Fruit fly (Drosophila melanogaster) whole organism, larva: ENCODE measurements around the gene S-Lap3.

ENCODE experiments used
- noc ChIP-seq: fragments of 200-800 bp; sonication (Bioruptor generic); optimal IDR thresholded peaks from 3 replicates; lab custom pipeline; 2019; ENCODE audit warnings: missing biosample characterization, mild to moderate bottlenecking, missing genetic modification characterization, moderate library complexity

S-Lap3 gene

dm6 chr3L:10464887-10465286 is at the start of gene S-Lap3:
TSS of gene S-Lap3 (plus strand) at chr3L:10465187.
- no peak for TF ChIP-seq noc (tag; lab: Kevin White, UChicago)

DNA sequence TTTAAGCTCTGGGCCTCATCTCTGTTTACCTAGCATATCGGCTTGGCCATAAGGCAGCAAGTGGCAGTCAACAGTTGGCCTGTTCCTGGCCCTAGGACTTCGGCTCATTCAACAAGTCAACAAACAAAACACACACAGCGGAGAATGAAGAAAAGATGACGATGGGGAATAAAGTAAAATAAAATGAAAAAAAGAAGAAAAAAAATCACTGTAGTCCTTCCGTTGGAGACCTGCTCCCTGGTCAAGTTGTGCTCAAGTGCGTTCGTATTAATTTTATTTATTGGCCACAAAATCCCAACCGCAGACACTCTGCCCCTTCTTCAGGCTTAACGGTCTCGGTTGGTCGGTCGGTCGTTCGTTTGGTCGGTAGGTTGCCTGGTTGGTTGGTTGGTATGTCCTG is 46.6 kb upstream of the S-Lap3 start:
- no peak for TF ChIP-seq noc (tag; lab: Kevin White, UChicago)

DNA sequence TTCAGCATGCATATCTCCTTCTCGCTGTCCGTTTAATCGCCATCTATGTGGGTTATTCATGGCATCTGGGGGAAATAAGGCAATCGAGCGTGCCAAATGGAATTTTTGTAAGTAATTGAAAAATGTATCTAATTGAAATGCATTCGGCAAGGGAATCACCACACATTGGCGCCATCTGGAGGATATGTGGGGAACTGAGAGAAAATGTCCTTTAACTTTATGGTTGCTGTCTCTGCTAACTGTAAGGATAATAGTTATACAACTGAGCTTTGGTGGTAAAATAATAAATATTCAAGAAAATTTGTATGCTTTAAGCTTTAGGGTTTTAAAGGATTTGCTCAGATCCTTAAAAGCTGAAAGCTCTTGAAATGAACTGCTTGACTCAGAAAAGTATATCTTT is 37.7 kb upstream of the S-Lap3 start:
- no peak for TF ChIP-seq noc (tag; lab: Kevin White, UChicago)

DNA sequence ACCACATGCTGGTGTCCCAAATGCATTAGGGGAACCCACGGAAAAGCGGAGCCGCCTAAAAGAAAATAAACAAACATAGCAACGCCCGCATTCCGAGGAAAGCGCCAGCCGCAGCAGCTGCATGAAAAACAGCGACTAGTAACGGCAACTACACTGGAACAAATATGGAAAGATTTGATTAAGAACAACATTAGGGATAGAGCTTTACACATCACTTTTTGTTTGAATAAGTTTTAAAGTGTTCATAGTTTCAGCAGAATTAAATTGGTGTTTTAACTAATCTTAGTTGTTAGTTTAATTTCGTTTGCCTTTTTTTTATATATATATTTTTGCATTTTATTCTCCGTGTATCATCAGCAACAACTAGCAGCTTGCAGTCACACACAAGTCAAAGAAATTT is 37.0 kb upstream of the S-Lap3 start:
- no peak for TF ChIP-seq noc (tag; lab: Kevin White, UChicago)

DNA sequence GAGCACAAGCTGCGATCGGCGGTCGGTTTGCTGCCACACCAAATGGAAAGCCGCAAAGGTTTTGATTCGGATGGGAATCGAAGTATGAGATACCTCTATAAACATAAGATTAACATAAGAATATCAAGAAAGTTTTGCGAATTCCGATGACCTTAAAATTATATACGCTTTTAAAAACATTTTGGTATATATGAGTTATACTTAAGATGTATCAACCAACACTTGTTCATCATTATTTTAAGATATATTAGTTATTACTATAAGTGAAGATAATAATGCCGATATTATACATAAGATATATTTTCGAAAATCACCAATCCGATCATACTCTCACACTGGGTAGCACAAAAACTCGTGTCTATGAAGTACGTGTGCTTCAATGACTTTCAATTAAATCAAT is 36.2 kb upstream of the S-Lap3 start:
- TF ChIP-seq noc (tag; lab: Kevin White, UChicago) = no peak

DNA sequence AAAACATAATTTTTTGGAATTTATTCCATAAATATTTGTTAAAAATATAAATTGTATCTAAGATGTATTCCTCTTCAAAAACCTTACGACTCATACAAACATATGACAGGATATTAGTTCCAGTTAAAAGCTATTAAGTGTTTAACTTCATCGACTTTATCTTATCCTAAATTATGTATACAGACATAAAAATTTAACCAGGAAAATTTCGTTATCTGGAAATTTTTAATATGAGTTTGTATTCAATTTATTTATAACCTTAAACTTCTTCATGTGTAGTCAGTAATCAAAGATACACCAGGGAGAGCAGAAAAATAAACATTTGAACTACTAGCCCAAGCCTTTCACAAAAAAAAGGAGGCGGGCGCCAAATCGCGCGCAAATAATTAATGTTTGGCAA is 35.5 kb upstream of the S-Lap3 start:
- no peak for TF ChIP-seq noc (tag; lab: Kevin White, UChicago)

DNA sequence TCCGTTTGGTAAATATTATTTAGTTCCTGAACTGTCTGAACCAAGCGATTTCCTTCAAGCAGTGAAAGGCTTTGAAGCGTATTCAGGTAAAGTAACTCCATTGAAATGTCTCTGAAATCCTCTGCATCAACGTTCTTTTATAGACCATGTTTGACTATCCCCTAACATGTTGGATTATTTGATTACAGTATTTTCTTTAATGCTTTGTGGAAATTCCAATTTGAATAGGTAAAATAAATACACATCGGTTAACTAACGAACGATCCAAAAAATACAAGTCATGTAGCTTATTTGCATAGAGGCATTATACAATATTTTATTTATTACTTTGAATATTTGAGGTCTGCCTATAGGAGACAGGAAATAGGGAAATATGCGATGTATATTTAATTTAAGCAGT is 33.1 kb upstream of the S-Lap3 start, which contains the start of gene Ir67b:
Ir67b (minus strand) TSS at position 101 of the 400 bp plus-strand sequence.
- TF ChIP-seq noc (tag; lab: Kevin White, UChicago) = no peak

- no peak for TF ChIP-seq noc (tag; lab: Kevin White, UChicago)
These were observed 31.0 kb upstream of the S-Lap3 start, which contains the start of gene Ir67c for dm6 chr3L:10434005-10434404. TSS of gene Ir67c (minus strand) at chr3L:10434105.

DNA sequence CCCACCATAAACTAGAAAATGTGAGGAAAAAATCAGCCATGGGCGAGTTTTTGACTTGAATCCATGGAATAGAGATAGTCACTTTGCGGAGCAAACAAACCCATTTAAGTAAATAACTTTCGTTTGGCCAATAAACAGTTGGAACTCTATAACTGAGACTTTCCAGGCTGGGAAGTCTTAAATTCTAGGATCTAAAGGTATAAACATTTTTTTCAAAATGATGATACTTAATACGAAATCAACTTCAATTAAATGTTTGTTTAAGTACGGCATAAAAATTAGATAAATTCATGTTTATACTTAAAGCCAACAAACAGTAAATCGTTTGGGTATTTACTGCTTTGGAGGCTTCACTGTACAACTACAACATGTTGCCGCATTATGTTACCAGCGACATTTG is 25.1 kb upstream of the S-Lap3 start:
- TF ChIP-seq noc (tag; lab: Kevin White, UChicago) = no peak

dm6 chr3L:10440488-10440887 is 24.5 kb upstream of the S-Lap3 start:
- no peak for TF ChIP-seq noc (tag; lab: Kevin White, UChicago)

- TF ChIP-seq noc (tag; lab: Kevin White, UChicago) = no peak
These were observed 22.5 kb upstream of the S-Lap3 start for dm6 chr3L:10442486-10442885.

DNA sequence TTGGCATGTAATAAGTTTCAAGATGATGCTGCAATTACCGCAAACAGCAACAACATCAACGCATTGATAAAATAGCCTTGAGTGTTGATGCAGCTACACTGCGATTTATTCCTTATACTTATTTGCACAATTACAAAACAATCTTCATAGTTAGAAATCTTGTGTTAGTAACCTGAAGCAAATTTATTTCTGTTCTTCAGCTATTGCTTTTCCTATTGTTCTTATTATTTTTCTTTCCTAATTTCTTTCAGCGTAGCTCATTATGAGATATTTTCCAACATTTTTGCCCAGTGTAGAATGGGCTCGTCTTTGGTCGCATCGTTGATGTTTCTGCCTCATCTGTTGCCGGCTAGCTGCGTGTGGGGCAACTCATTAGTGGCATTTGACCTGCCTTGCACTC is 21.0 kb upstream of the S-Lap3 start:
- TF ChIP-seq noc (tag; lab: Kevin White, UChicago) = no peak

DNA sequence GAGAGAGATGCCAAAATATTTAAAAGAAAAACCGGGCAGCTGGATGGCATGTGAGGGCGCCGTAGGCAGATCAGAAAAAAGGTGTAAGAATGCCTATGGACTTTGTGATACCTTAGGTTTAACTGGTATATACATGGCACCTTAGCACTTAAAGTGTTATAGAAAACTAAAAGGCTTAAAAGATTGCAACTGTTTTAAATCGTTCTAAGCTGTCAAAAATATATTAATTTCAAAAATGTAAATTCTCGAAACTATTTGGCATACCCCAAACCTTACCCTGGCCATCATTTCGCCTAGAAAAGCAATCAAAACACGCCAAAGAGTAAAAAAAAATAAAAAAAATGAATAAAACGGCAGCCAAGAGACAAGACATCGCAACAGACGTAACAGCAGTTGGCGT is 18.0 kb upstream of the S-Lap3 start:
- TF ChIP-seq noc (tag; lab: Kevin White, UChicago) = no peak

DNA sequence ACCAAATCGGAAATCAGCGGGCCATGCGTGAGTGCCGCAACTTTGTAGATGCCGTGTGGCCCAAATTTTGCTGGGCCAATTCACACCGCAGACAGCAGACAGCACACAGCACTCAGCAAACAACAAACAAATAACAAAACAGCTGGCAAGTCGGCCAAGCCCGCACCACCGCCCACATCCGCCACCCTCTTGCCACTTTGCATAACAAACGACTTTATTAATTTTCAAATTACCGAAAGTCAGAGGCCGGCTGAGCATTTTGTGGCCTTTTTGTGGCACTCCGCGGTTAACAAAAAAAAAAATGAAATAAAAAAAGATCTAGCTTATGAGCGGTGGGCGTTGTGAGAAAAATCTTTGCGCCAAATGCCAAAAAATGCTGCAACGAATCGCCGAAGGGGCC is 15.3 kb upstream of the S-Lap3 start:
- no peak for TF ChIP-seq noc (tag; lab: Kevin White, UChicago)

- no peak for TF ChIP-seq noc (tag; lab: Kevin White, UChicago)
These were observed 5.9 kb upstream of the S-Lap3 start for dm6 chr3L:10459076-10459475.

DNA sequence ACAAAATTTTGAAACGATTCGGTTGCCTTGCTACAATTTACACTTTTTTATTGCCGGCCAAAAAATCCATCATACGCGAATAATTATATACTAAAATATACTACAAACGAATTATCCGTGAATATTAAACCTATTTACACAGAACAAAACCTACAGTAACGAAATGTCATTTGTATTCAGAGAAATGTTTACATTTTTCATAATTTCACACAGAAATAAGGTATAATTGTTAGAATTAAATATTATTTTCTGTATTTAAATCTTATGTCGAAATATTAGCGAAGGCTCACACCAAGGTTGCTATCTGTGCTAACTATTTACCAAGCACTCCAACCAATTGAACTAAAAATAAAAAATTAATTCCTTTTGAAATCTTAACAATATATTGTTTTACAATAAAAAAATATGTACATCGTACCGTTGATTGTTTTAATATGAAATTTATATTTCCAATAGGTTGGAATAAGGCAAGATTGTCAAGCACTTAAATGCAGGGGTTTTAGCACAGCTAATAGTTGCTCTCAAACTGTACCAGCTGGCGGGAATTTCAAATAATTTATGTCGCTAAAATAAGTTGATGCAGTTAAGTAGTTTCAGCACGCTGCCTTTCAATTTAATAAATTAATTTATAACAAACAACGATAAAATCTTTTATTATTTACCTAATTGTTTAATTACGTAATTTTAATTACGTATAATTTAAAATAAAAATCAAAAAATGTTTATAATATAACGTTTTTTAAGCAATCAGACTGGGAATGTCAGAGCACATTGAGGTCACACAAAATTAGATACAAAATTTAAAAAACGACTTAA is 1.7 kb upstream of the S-Lap3 start, which contains the start of the genes Gem3 and CG32061:
Gem3 (minus strand) TSS at position 51 of the 816 bp plus-strand sequence.
CG32061 (plus strand) TSS at position 766 of the 816 bp plus-strand sequence.
- no peak for TF ChIP-seq noc (tag; lab: Kevin White, UChicago)

- no peak for TF ChIP-seq noc (tag; lab: Kevin White, UChicago)
These were observed 13.2 kb downstream of the S-Lap3 start, which contains the start of gene CG46430 for dm6 chr3L:10478214-10478613. TSS of gene CG46430 (plus strand) at chr3L:10478514.
